Worm (Caenorhabditis elegans) whole organism, midembryonic: ENCODE measurements around the gene ZK637.14.

Source experiments
- T22C8.4 ChIP-seq: fragments of 200-800 bp; sonication (Bioruptor generic); IDR thresholded peaks from 2 replicates; pipeline ENCODE4 v1.3.6; 2022; ENCODE audit warnings: missing genetic modification characterization, missing compliant biosample characterization
- cog-1 ChIP-seq: sonication (generic microtip); optimal IDR thresholded peaks from 2 replicates; lab custom pipeline; 2016; ENCODE audit warnings: missing genetic modification characterization, missing compliant biosample characterization
- flt-1 ChIP-seq: fragments of 200-800 bp; sonication (Bioruptor generic); IDR thresholded peaks from 2 replicates; pipeline ENCODE4 v1.3.6; 2022; ENCODE audit warnings: missing genetic modification characterization, missing compliant biosample characterization
- klf-2 ChIP-seq: fragments of 200-800 bp; sonication (Bioruptor generic); conservative IDR thresholded peaks from 2 replicates; pipeline ENCODE4 v1.3.6; 2022; ENCODE audit warnings: missing genetic modification reagents, missing genetic modification characterization, missing compliant biosample characterization
- med-1 ChIP-seq: sonication (generic microtip); optimal IDR thresholded peaks from 2 replicates; lab custom pipeline; 2017; ENCODE audit warnings: missing genetic modification characterization, mild to moderate bottlenecking, missing compliant biosample characterization, antibody characterized with exemption, missing genetic modification reagents; ENCODE audit not compliant: insufficient read depth
- ref-1 ChIP-seq: fragments of 200-800 bp; sonication (Bioruptor generic); conservative IDR thresholded peaks from 2 replicates; pipeline ENCODE4 v1.3.6; 2022; ENCODE audit warnings: missing genetic modification reagents, missing genetic modification characterization, missing compliant biosample characterization
- tab-1 ChIP-seq: fragments of 200-800 bp; sonication (Bioruptor generic); IDR thresholded peaks from 2 replicates; pipeline ENCODE4 v1.3.6; 2022; ENCODE audit warnings: missing genetic modification characterization, missing compliant biosample characterization
- ztf-23 ChIP-seq: fragments of 200-800 bp; sonication (Bioruptor generic); IDR thresholded peaks from 2 replicates; pipeline ENCODE4 v1.3.6; 2022; ENCODE audit warnings: missing genetic modification reagents, missing genetic modification characterization, missing compliant biosample characterization
- ztf-29 ChIP-seq: fragments of 200-800 bp; sonication (Bioruptor generic); IDR thresholded peaks from 2 replicates; pipeline ENCODE4 v1.3.6; 2022; ENCODE audit warnings: missing genetic modification reagents, missing genetic modification characterization, missing compliant biosample characterization

ce11 chrIII:8873990-8874668 is 14.8 kb downstream of the ZK637.14 start:
- TF ChIP-seq ref-1 (GFP tag; lab: Robert Waterston, UW) (no peak), med-1 (no peak), T22C8.4 (GFP tag; lab: Robert Waterston, UW) (no peak), tab-1 (GFP tag; lab: Robert Waterston, UW) (0 out of 2 replicates have a peak, but pooled peaks have one; percentile 61), flt-1 (GFP tag; lab: Robert Waterston, UW) (peak; percentile 65; the same call in 1 of the 2 replicates), ztf-23 (GFP tag; lab: Robert Waterston, UW) (peak; percentile 56; the same call in 1 of the 2 replicates), klf-2 (GFP tag; lab: Robert Waterston, UW) (no peak), ztf-29 (GFP tag; lab: Robert Waterston, UW) (no peak), cog-1 (peak; percentile 85)
